Worm (Caenorhabditis elegans) whole organism, late embryonic: Measurements from ENCODE around the gene pqn-62.

Source experiments
- hlh-15 ChIP-seq: sonication (generic microtip); optimal IDR thresholded peaks from 2 replicates; lab custom pipeline; 2016; ENCODE audit warnings: missing genetic modification characterization, missing compliant biosample characterization
- npax-4 ChIP-seq: sonication (generic microtip); optimal IDR thresholded peaks from 2 replicates; lab custom pipeline; 2016; ENCODE audit warnings: missing genetic modification characterization, missing compliant biosample characterization
- pha-4 ChIP-seq: fragments of 150-350 bp; optimal IDR thresholded peaks from 2 replicates; lab custom pipeline; 2018; ENCODE audit warnings: missing biosample characterization, missing genetic modification reagents, missing genetic modification characterization

DNA sequence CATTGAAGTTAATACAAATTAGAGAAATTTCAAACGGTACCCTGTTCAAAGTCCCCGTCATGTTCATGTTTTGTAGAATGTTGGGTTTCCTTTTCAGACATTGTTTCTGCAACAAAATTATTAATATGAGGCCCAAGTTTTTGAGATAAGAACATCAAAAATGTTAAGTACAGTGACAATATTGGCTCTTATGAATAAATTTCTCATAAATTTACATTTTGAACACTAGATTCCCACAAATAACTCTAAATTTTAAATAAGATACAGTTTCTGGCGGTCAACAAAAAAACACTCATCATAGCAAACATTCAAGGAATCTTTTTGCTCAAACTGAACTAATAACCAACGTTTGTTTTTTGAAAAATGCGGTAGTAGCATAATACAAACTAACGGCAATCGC, 30.4 kb downstream of the pqn-62 start, which contains the start of gene H28G03.3:
- TF ChIP-seq hlh-15 (tag; lab: Kevin White, UChicago) (no peak), npax-4 (tag; lab: Kevin White, UChicago) (no peak), pha-4 (tag; lab: Kevin White, UChicago) (no peak)
